Worm (Caenorhabditis elegans): ENCODE results near the gene lelo-3.

DNA sequence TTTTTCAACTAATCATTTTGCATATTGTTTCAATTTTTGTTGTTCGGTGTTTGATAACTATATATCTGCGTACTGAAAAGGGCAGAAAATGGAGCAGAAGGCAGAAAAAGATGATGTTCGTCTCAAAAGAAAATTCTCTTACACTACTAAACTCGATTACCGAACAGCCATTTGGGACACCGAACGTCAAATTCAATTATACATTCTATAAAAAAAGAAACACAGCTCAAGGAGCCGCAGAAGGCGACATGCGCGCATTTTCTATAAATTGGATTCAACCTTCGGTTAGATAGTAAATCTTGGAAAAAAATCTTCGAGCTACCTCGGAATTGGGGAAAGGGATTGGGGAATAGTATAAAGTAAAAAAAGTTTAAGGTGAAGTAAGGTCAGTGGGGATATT, 39.1 kb downstream of the lelo-3 start:
- no peak for TF ChIP-seq cog-1 (tag; optimal IDR thresholded peaks at IDR 0.05)
- TF ChIP-seq flt-1 (GFP tag; IDR thresholded peaks at IDR 0.05): no peak
- no peak for TF ChIP-seq klf-2 (GFP tag; conservative IDR thresholded peaks at IDR 0.05)
- TF ChIP-seq ref-1 (GFP tag; conservative IDR thresholded peaks at IDR 0.05): no peak

Data from whole organism, midembryonic.